Worm (Caenorhabditis elegans): ENCODE measurements around the gene F39F10.3.

DNA sequence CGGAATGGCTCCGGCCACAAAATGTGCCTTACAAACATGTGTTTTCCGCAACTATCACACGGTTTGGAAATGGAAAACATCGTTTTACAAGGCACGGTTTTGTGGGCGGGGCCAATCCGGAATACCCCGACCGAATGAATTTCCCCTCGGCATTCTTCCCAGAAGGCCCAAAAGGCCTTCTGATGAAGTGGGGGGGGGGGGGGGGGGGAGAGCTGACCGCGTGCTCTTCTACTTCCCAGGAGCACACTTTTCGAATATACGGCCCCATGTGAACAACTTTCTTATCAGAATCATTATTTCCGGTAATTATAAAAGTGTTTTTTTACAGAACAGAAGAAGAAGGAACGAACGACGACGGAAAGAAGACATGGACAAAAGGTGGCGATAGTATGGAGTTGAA, 7.7 kb upstream of the F39F10.3 start:
- TF ChIP-seq skn-1 (tag; optimal IDR thresholded peaks at IDR 0.05): no peak
- TF ChIP-seq mdl-1 (tag; optimal IDR thresholded peaks at IDR 0.05): no peak
- no peak for TF ChIP-seq zag-1 (tag; optimal IDR thresholded peaks at IDR 0.05)

All from whole organism, L3 larva.